Fruit fly (Drosophila melanogaster) whole organism, prepupa: ENCODE results near the gene CtsB.

Experiments
- Blimp-1 ChIP-seq: fragments of 200-800 bp; sonication (Bioruptor generic); optimal IDR thresholded peaks from 3 replicates; lab custom pipeline; 2017; ENCODE audit warnings: missing biosample characterization, missing genetic modification characterization, mild to moderate bottlenecking, moderate library complexity, missing genetic modification reagents
- CG10631 ChIP-seq: fragments of 200-800 bp; sonication (Bioruptor generic); optimal IDR thresholded peaks from 2 replicates; lab custom pipeline; 2016; ENCODE audit warnings: missing biosample characterization, missing genetic modification characterization
- CG10669 ChIP-seq: fragments of 200-800 bp; sonication (Bioruptor generic); optimal IDR thresholded peaks from 3 replicates; lab custom pipeline; 2018; ENCODE audit warnings: missing biosample characterization, mild to moderate bottlenecking, missing genetic modification characterization, moderate library complexity
- CG11294 ChIP-seq: fragments of 200-800 bp; sonication (Bioruptor generic); IDR thresholded peaks from 2 replicates; pipeline ENCODE4 v1.3.6; 2022; ENCODE audit warnings: missing biosample characterization, missing genetic modification characterization
- CG11762 ChIP-seq: fragments of 200-800 bp; sonication (Bioruptor generic); optimal IDR thresholded peaks from 3 replicates; lab custom pipeline; 2016; ENCODE audit warnings: missing biosample characterization, missing genetic modification characterization; ENCODE audit not compliant: insufficient read depth
- CG11902 ChIP-seq: fragments of 200-800 bp; sonication (Bioruptor generic); optimal IDR thresholded peaks from 3 replicates; lab custom pipeline; 2016; ENCODE audit warnings: missing biosample characterization, missing genetic modification characterization
- CG1621 ChIP-seq: fragments of 200-800 bp; sonication (Bioruptor generic); optimal IDR thresholded peaks from 3 replicates; lab custom pipeline; 2018; ENCODE audit warnings: missing biosample characterization, mild to moderate bottlenecking, missing genetic modification characterization
- CG16779 ChIP-seq: fragments of 200-800 bp; sonication (Bioruptor generic); optimal IDR thresholded peaks from 3 replicates; lab custom pipeline; 2017; ENCODE audit warnings: missing biosample characterization, mild to moderate bottlenecking, missing genetic modification characterization
- CG3032 ChIP-seq: fragments of 200-800 bp; optimal IDR thresholded peaks from 2 replicates; lab custom pipeline; 2019; ENCODE audit warnings: missing biosample characterization, mild to moderate bottlenecking, missing genetic modification characterization, moderate library complexity
- CG31627 ChIP-seq: fragments of 200-800 bp; sonication (Bioruptor generic); optimal IDR thresholded peaks from 3 replicates; lab custom pipeline; 2016; ENCODE audit warnings: missing biosample characterization, missing genetic modification characterization
- CG34406 ChIP-seq: fragments of 200-800 bp; sonication (Bioruptor generic); optimal IDR thresholded peaks from 3 replicates; lab custom pipeline; 2016; ENCODE audit warnings: missing biosample characterization, missing genetic modification characterization
- CG3919 ChIP-seq: fragments of 200-800 bp; sonication (Bioruptor generic); optimal IDR thresholded peaks from 3 replicates; lab custom pipeline; 2016; ENCODE audit warnings: missing biosample characterization, missing genetic modification characterization
- CG4318 ChIP-seq: fragments of 200-800 bp; sonication (Bioruptor generic); optimal IDR thresholded peaks from 3 replicates; lab custom pipeline; 2017; ENCODE audit warnings: missing biosample characterization, mild to moderate bottlenecking, missing genetic modification characterization
- CG6808 ChIP-seq: fragments of 200-800 bp; sonication (Bioruptor generic); optimal IDR thresholded peaks from 3 replicates; lab custom pipeline; 2017; ENCODE audit warnings: missing biosample characterization, missing genetic modification characterization, mild to moderate bottlenecking, moderate library complexity, missing genetic modification reagents
- CG6854 ChIP-seq: fragments of 200-800 bp; sonication (Bioruptor generic); optimal IDR thresholded peaks from 2 replicates; lab custom pipeline; 2017; ENCODE audit warnings: missing biosample characterization, mild to moderate bottlenecking, missing genetic modification characterization
- CG7368 ChIP-seq: fragments of 200-800 bp; sonication (Bioruptor generic); optimal IDR thresholded peaks from 3 replicates; lab custom pipeline; 2016; ENCODE audit warnings: missing biosample characterization, missing genetic modification characterization
- CG9139 ChIP-seq: fragments of 200-800 bp; sonication (Bioruptor generic); optimal IDR thresholded peaks from 3 replicates; lab custom pipeline; 2017; ENCODE audit warnings: missing biosample characterization, mild to moderate bottlenecking, missing genetic modification characterization
- Eip78C ChIP-seq: fragments of 200-800 bp; sonication (Bioruptor generic); peaks from one replicate; lab custom pipeline; 2016; ENCODE audit warnings: missing biosample characterization, missing genetic modification characterization
- Ets21C ChIP-seq: fragments of 200-800 bp; sonication (Bioruptor generic); optimal IDR thresholded peaks from 3 replicates; lab custom pipeline; 2016; ENCODE audit warnings: missing biosample characterization, missing genetic modification characterization
- Ets96B ChIP-seq: fragments of 200-800 bp; optimal IDR thresholded peaks from 2 replicates; lab custom pipeline; 2019; ENCODE audit warnings: missing biosample characterization, mild to moderate bottlenecking, missing genetic modification characterization, moderate library complexity
- Gug ChIP-seq: fragments of 200-800 bp; sonication (Bioruptor generic); IDR thresholded peaks from 2 replicates; pipeline ENCODE4 v1.3.6; 2022; ENCODE audit warnings: missing biosample characterization, missing genetic modification characterization
- Hr38 ChIP-seq: sonication (Bioruptor generic); optimal IDR thresholded peaks from 2 replicates; lab custom pipeline; 2016; ENCODE audit warnings: missing biosample characterization, missing genetic modification characterization
- Hr39 ChIP-seq: fragments of 200-800 bp; sonication (Bioruptor generic); optimal IDR thresholded peaks from 2 replicates; lab custom pipeline; 2016; ENCODE audit warnings: missing biosample characterization, missing genetic modification characterization
- Hr4 ChIP-seq: fragments of 200-800 bp; sonication (Bioruptor generic); optimal IDR thresholded peaks from 3 replicates; lab custom pipeline; 2016; ENCODE audit warnings: missing biosample characterization, missing genetic modification characterization
- Lpt ChIP-seq: fragments of 200-800 bp; sonication (Bioruptor generic); optimal IDR thresholded peaks from 3 replicates; lab custom pipeline; 2016; ENCODE audit warnings: missing biosample characterization, missing genetic modification characterization
- Met ChIP-seq: fragments of 200-800 bp; sonication (Bioruptor generic); optimal IDR thresholded peaks from 3 replicates; lab custom pipeline; 2016; ENCODE audit warnings: missing biosample characterization, missing genetic modification characterization
- OdsH ChIP-seq: fragments of 200-800 bp; sonication (Bioruptor generic); optimal IDR thresholded peaks from 3 replicates; lab custom pipeline; 2016; ENCODE audit warnings: missing biosample characterization, missing genetic modification characterization
- Sox102F ChIP-seq: fragments of 200-800 bp; sonication (Bioruptor generic); optimal IDR thresholded peaks from 2 replicates; lab custom pipeline; 2016; ENCODE audit warnings: missing biosample characterization, mild to moderate bottlenecking, missing genetic modification characterization
- Sox14 ChIP-seq: fragments of 200-800 bp; sonication (Bioruptor generic); optimal IDR thresholded peaks from 3 replicates; lab custom pipeline; 2016; ENCODE audit warnings: missing biosample characterization, missing genetic modification characterization
- Sox15 ChIP-seq: fragments of 200-800 bp; sonication (Bioruptor generic); optimal IDR thresholded peaks from 3 replicates; lab custom pipeline; 2016; ENCODE audit warnings: missing biosample characterization, missing genetic modification characterization
- achi ChIP-seq: fragments of 200-800 bp; sonication (Bioruptor generic); optimal IDR thresholded peaks from 3 replicates; lab custom pipeline; 2016; ENCODE audit warnings: missing biosample characterization, missing genetic modification characterization
- acj6 ChIP-seq: fragments of 200-800 bp; sonication (Bioruptor generic); optimal IDR thresholded peaks from 3 replicates; lab custom pipeline; 2016; ENCODE audit warnings: missing biosample characterization, missing genetic modification characterization
- cyc ChIP-seq: fragments of 200-800 bp; sonication (Bioruptor generic); optimal IDR thresholded peaks from 3 replicates; lab custom pipeline; 2016; ENCODE audit warnings: missing biosample characterization, missing genetic modification characterization
- dsx ChIP-seq: fragments of 200-800 bp; optimal IDR thresholded peaks from 3 replicates; lab custom pipeline; 2019; ENCODE audit warnings: missing biosample characterization, mild to moderate bottlenecking, missing genetic modification characterization, moderate library complexity; ENCODE audit not compliant: poor library complexity, severe bottlenecking
- eg ChIP-seq: fragments of 200-800 bp; sonication (Bioruptor generic); IDR thresholded peaks from 3 replicates; pipeline ENCODE4 v1.3.6; 2022; ENCODE audit warnings: missing biosample characterization, missing genetic modification characterization
- esn ChIP-seq: fragments of 200-800 bp; sonication (Bioruptor generic); optimal IDR thresholded peaks from 2 replicates; lab custom pipeline; 2016; ENCODE audit warnings: missing biosample characterization, mild to moderate bottlenecking, missing genetic modification characterization, moderate library complexity
- fd59A ChIP-seq: fragments of 200-800 bp; sonication (Bioruptor generic); optimal IDR thresholded peaks from 2 replicates; lab custom pipeline; 2017; ENCODE audit warnings: missing biosample characterization, mild to moderate bottlenecking, missing genetic modification characterization, missing genetic modification reagents
- fd85E ChIP-seq: fragments of 200-800 bp; sonication (Bioruptor generic); optimal IDR thresholded peaks from 3 replicates; lab custom pipeline; 2016; ENCODE audit warnings: missing biosample characterization, missing genetic modification characterization
- fkh ChIP-seq: fragments of 200-800 bp; sonication (Bioruptor generic); optimal IDR thresholded peaks from 3 replicates; lab custom pipeline; 2017; ENCODE audit warnings: missing biosample characterization, mild to moderate bottlenecking, missing genetic modification characterization, moderate library complexity
- lz ChIP-seq: fragments of 200-800 bp; sonication (Bioruptor generic); optimal IDR thresholded peaks from 3 replicates; lab custom pipeline; 2016; ENCODE audit warnings: missing biosample characterization, missing genetic modification characterization
- pdm3 ChIP-seq: fragments of 200-800 bp; sonication (Bioruptor generic); optimal IDR thresholded peaks from 3 replicates; lab custom pipeline; 2016; ENCODE audit warnings: missing biosample characterization, missing genetic modification characterization
- spab ChIP-seq: fragments of 200-800 bp; sonication (Bioruptor generic); optimal IDR thresholded peaks from 2 replicates; lab custom pipeline; 2017; ENCODE audit warnings: missing biosample characterization, mild to moderate bottlenecking, missing genetic modification characterization, missing genetic modification reagents
- ss ChIP-seq, 2 experiments: fragments of 200-800 bp; sonication (Bioruptor generic); optimal IDR thresholded peaks; 2 replicates in 1 of 2; 3 replicates in 1 of 2; lab custom pipeline; 2017 to 2018; ENCODE audit warnings: mild to moderate bottlenecking in 2 of 2, missing biosample characterization in 2 of 2, missing genetic modification characterization in 2 of 2, moderate library complexity in 1 of 2
- svp ChIP-seq: fragments of 200-800 bp; sonication (Bioruptor generic); peaks from one replicate; lab custom pipeline; 2016; ENCODE audit warnings: missing biosample characterization, missing genetic modification characterization
- vri ChIP-seq: fragments of 200-800 bp; sonication (Bioruptor generic); optimal IDR thresholded peaks from 3 replicates; lab custom pipeline; 2016; ENCODE audit warnings: missing biosample characterization, mild to moderate bottlenecking, missing genetic modification characterization

The CtsB gene

dm6 chrX:13783958-13784907 lies 2.3 kb upstream of the CtsB start (continued):
- TF ChIP-seq Hr39 (GFP tag; lab: Kevin White, UChicago) (peak; percentile 38), CG34406 (GFP tag; lab: Kevin White, UChicago) (peak; percentile 25), CG31627 (GFP tag; lab: Kevin White, UChicago) (peak; percentile 32), lz (GFP tag; lab: Kevin White, UChicago) (peak; percentile 36), Ets96B (tag; lab: Kevin White, UChicago) (peak; percentile 27), fkh (no peak), cyc (GFP tag; lab: Kevin White, UChicago) (peak; percentile 13), Hr38 (GFP tag; lab: Kevin White, UChicago) (no peak), esn (GFP tag; lab: Kevin White, UChicago) (peak; percentile 31), CG7368 (GFP tag; lab: Kevin White, UChicago) (peak; percentile 3), Sox14 (GFP tag; lab: Kevin White, UChicago) (peak; percentile 32), CG10669 (GFP tag; lab: Kevin White, UChicago) (peak; percentile 33), CG11762 (no peak), Lpt (peak; percentile 23), CG16779 (tag; lab: Kevin White, UChicago) (peak; percentile 8), eg (GFP tag; lab: Robert Waterston, UW) (peak; percentile 74), CG4318 (peak; percentile 67), CG1621 (peak; percentile 0), CG3919 (peak; percentile 61), acj6 (peak; percentile 57), CG9139 (GFP tag; lab: Kevin White, UChicago) (no peak), spab (no peak), Gug (GFP tag; lab: Robert Waterston, UW) (peak; percentile 55; the same call in 1 of the 2 replicates), CG11294 (GFP tag; lab: Robert Waterston, UW) (peak; percentile 57), vri (GFP tag; lab: Kevin White, UChicago) (no peak), Eip78C (peak; percentile 88), Blimp-1 (GFP tag; lab: Kevin White, UChicago) (no peak), achi (GFP tag; lab: Kevin White, UChicago) (peak; percentile 38)

- TF ChIP-seq CG31627 (GFP tag; lab: Kevin White, UChicago) (no peak), esn (GFP tag; lab: Kevin White, UChicago) (peak; percentile 10), CG6808 (GFP tag; lab: Kevin White, UChicago) (peak; percentile 18), Sox14 (GFP tag; lab: Kevin White, UChicago) (peak; percentile 38), svp (GFP tag; lab: Kevin White, UChicago) (peak; percentile 32), Hr38 (GFP tag; lab: Kevin White, UChicago) (no peak), cyc (GFP tag; lab: Kevin White, UChicago) (no peak), CG16779 (tag; lab: Kevin White, UChicago) (no peak), CG10669 (GFP tag; lab: Kevin White, UChicago) (no peak), CG11902 (GFP tag; lab: Kevin White, UChicago) (no peak), CG9139 (GFP tag; lab: Kevin White, UChicago) (no peak), CG3032 (tag; lab: Kevin White, UChicago) (peak; percentile 2), CG4318 (no peak), eg (GFP tag; lab: Robert Waterston, UW) (peak; percentile 47; the same call in 2 of the 3 replicates), CG10631 (GFP tag; lab: Kevin White, UChicago) (no peak), Gug (GFP tag; lab: Robert Waterston, UW) (no peak), fd85E (GFP tag; lab: Kevin White, UChicago) (no peak), acj6 (no peak), Sox15 (GFP tag; lab: Kevin White, UChicago) (no peak), CG1621 (no peak), OdsH (no peak), Eip78C (peak; percentile 1), Met (GFP tag; lab: Kevin White, UChicago) (no peak), pdm3 (GFP tag; lab: Kevin White, UChicago) (no peak), Ets21C (no peak), achi (GFP tag; lab: Kevin White, UChicago) (no peak), CG11762 (no peak), CG6854 (GFP tag; lab: Kevin White, UChicago) (peak; percentile 10), dsx (peak; percentile 29), lz (GFP tag; lab: Kevin White, UChicago) (no peak), Hr4 (no peak), Ets96B (tag; lab: Kevin White, UChicago) (no peak), fd59A (no peak), Sox102F (GFP tag; lab: Kevin White, UChicago) (no peak), CG3919 (peak; percentile 17), ss (GFP tag; optimal IDR thresholded peaks at IDR 0.05; lab: Kevin White, UChicago) (peak in 1 of 2 experiments; percentile 23)
These were observed 1.6 kb upstream of the CtsB start, which contains the start of gene inaE for dm6 chrX:13783534-13783949. Gene inaE (plus strand): TSS chrX:13783714.
